Fruit fly (Drosophila melanogaster) whole organism, embryonic: ENCODE results near the gene PolA1.

ENCODE experiments used
- Adf1 ChIP-seq: fragments of 200-800 bp; sonication (Bioruptor generic); IDR thresholded peaks from 2 replicates; pipeline ENCODE4 v1.3.6; 2022; ENCODE audit warnings: missing biosample characterization, missing genetic modification characterization
- Awh ChIP-seq: fragments of 200-800 bp; sonication (Bioruptor generic); IDR thresholded peaks from 2 replicates; pipeline ENCODE4, ENCODE4 v1.3.6; 2022; ENCODE audit warnings: missing biosample characterization, missing genetic modification characterization
- B-H2 ChIP-seq: fragments of 200-800 bp; sonication (Bioruptor generic); optimal IDR thresholded peaks from 2 replicates; lab custom pipeline; 2018; ENCODE audit warnings: missing biosample characterization, mild to moderate bottlenecking, missing genetic modification characterization
- Blimp-1 ChIP-seq: fragments of 200-800 bp; sonication (Bioruptor generic); optimal IDR thresholded peaks from 3 replicates; lab custom pipeline; 2018; ENCODE audit warnings: missing biosample characterization, missing genetic modification characterization, mild to moderate bottlenecking, moderate library complexity, missing genetic modification reagents
- CG10321 ChIP-seq: fragments of 200-800 bp; sonication (Bioruptor generic); IDR thresholded peaks from 2 replicates; pipeline ENCODE4 v1.3.6; 2022; ENCODE audit warnings: missing biosample characterization, missing genetic modification characterization
- CG13296 ChIP-seq: fragments of 200-800 bp; sonication (Bioruptor generic); optimal IDR thresholded peaks from 3 replicates; lab custom pipeline; 2018; ENCODE audit warnings: missing biosample characterization, mild to moderate bottlenecking, missing genetic modification characterization
- CG14965 ChIP-seq: fragments of 200-800 bp; sonication (Bioruptor generic); optimal IDR thresholded peaks from 2 replicates; lab custom pipeline; 2016; ENCODE audit warnings: missing biosample characterization, missing genetic modification characterization, borderline replicate concordance
- CG1603 ChIP-seq: fragments of 200-800 bp; sonication (Bioruptor generic); optimal IDR thresholded peaks from 2 replicates; lab custom pipeline; 2019; ENCODE audit warnings: missing biosample characterization, mild to moderate bottlenecking, missing genetic modification characterization, moderate library complexity
- CG17186 ChIP-seq: fragments of 200-800 bp; sonication (Bioruptor generic); optimal IDR thresholded peaks from 3 replicates; lab custom pipeline; 2017; ENCODE audit warnings: missing biosample characterization, missing genetic modification reagents, missing genetic modification characterization
- CG18764 ChIP-seq: fragments of 200-800 bp; sonication (Bioruptor generic); optimal IDR thresholded peaks from 3 replicates; lab custom pipeline; 2016; ENCODE audit warnings: missing biosample characterization, missing genetic modification characterization
- CG2202 ChIP-seq: fragments of 200-800 bp; sonication (Bioruptor generic); optimal IDR thresholded peaks from 2 replicates; lab custom pipeline; 2018; ENCODE audit warnings: missing biosample characterization, mild to moderate bottlenecking, missing genetic modification characterization
- CG33213 ChIP-seq: fragments of 200-800 bp; sonication (Bioruptor generic); optimal IDR thresholded peaks from 3 replicates; lab custom pipeline; 2016; ENCODE audit warnings: missing biosample characterization, missing genetic modification characterization
- CG6791 ChIP-seq: fragments of 200-800 bp; sonication (Bioruptor generic); IDR thresholded peaks from 3 replicates; pipeline ENCODE4 v1.3.6; 2022; ENCODE audit warnings: missing biosample characterization, missing genetic modification characterization; ENCODE audit not compliant: partially characterized antibody
- CG7839 ChIP-seq: fragments of 200-800 bp; sonication (Bioruptor generic); optimal IDR thresholded peaks from 3 replicates; lab custom pipeline; 2018; ENCODE audit warnings: missing biosample characterization, mild to moderate bottlenecking, missing genetic modification characterization, moderate library complexity
- CG9437 ChIP-seq: fragments of 200-800 bp; sonication (Bioruptor generic); optimal IDR thresholded peaks from 2 replicates; lab custom pipeline; 2018; ENCODE audit warnings: missing biosample characterization, mild to moderate bottlenecking, missing genetic modification characterization
- Camta ChIP-seq: fragments of 200-800 bp; sonication (Bioruptor generic); optimal IDR thresholded peaks from 2 replicates; lab custom pipeline; 2016; ENCODE audit warnings: missing biosample characterization, missing genetic modification characterization
- D ChIP-seq, 2 experiments: fragments of 200-800 bp in 1 of 2; fragments of >200 bp in 1 of 2; sonication (Bioruptor generic) in 1 of 2; optimal IDR thresholded peaks; 2 replicates in 1 of 2; 3 replicates in 1 of 2; lab custom pipeline; 2017; ENCODE audit warnings: mild to moderate bottlenecking in 1 of 2, missing biosample characterization in 1 of 2, missing genetic modification characterization in 1 of 2, missing genetic modification reagents in 1 of 2
- Dref ChIP-seq: fragments of 200-800 bp; sonication (Bioruptor generic); IDR thresholded peaks from 2 replicates; pipeline ENCODE4 v1.3.6; 2022; ENCODE audit warnings: missing biosample characterization, missing genetic modification characterization
- HHEX ChIP-seq: fragments of 200-800 bp; sonication (Bioruptor generic); optimal IDR thresholded peaks from 3 replicates; lab custom pipeline; 2017; ENCODE audit warnings: missing biosample characterization, mild to moderate bottlenecking, missing genetic modification characterization, missing genetic modification reagents
- Max ChIP-seq: fragments of 200-800 bp; sonication (Bioruptor generic); optimal IDR thresholded peaks from 2 replicates; lab custom pipeline; 2016; ENCODE audit warnings: missing biosample characterization, mild to moderate bottlenecking, missing genetic modification characterization
- Myb ChIP-seq: fragments of 200-800 bp; sonication (Bioruptor generic); optimal IDR thresholded peaks from 2 replicates; lab custom pipeline; 2016; ENCODE audit warnings: missing biosample characterization, missing genetic modification characterization
- Neu2 ChIP-seq: fragments of 200-800 bp; sonication (Bioruptor generic); optimal IDR thresholded peaks from 3 replicates; lab custom pipeline; 2016; ENCODE audit warnings: missing biosample characterization, missing genetic modification characterization, borderline replicate concordance
- Oaz ChIP-seq: fragments of 200-800 bp; sonication (Bioruptor generic); IDR thresholded peaks from 2 replicates; pipeline ENCODE4 v1.3.6; 2022; ENCODE audit warnings: missing biosample characterization, missing genetic modification characterization
- Scr ChIP-seq: fragments of 200-800 bp; sonication (Bioruptor generic); IDR thresholded peaks from 2 replicates; pipeline ENCODE4 v1.3.6; 2022; ENCODE audit warnings: missing biosample characterization, missing genetic modification characterization; ENCODE audit not compliant: partially characterized antibody
- Sry-δ ChIP-seq: fragments of 200-800 bp; sonication (Bioruptor generic); optimal IDR thresholded peaks from 2 replicates; lab custom pipeline; 2016; ENCODE audit warnings: missing biosample characterization, missing genetic modification characterization
- YL-1 ChIP-seq: fragments of 200-800 bp; sonication (Bioruptor generic); optimal IDR thresholded peaks from 3 replicates; lab custom pipeline; 2017; ENCODE audit warnings: missing biosample characterization, mild to moderate bottlenecking, missing genetic modification characterization
- abd-A ChIP-seq: fragments of 200-800 bp; sonication (Bioruptor generic); optimal IDR thresholded peaks from 3 replicates; lab custom pipeline; 2019; ENCODE audit warnings: missing biosample characterization, mild to moderate bottlenecking, missing genetic modification characterization, moderate library complexity
- ap ChIP-seq: fragments of 200-800 bp; sonication (Bioruptor generic); IDR thresholded peaks from 2 replicates; pipeline ENCODE4 v1.3.6; 2022; ENCODE audit warnings: missing biosample characterization, missing genetic modification characterization
- caup ChIP-seq: fragments of 200-800 bp; sonication (Bioruptor generic); optimal IDR thresholded peaks from 3 replicates; lab custom pipeline; 2017; ENCODE audit warnings: missing biosample characterization, mild to moderate bottlenecking, missing genetic modification characterization, moderate library complexity; ENCODE audit not compliant: severe bottlenecking
- da ChIP-seq: fragments of 200-800 bp; sonication (Bioruptor generic); optimal IDR thresholded peaks from 2 replicates; lab custom pipeline; 2016; ENCODE audit warnings: missing biosample characterization, missing genetic modification characterization
- dan ChIP-seq: fragments of 200-800 bp; sonication (Bioruptor generic); IDR thresholded peaks from 2 replicates; pipeline ENCODE4 v1.3.6; 2022; ENCODE audit warnings: missing biosample characterization, missing genetic modification characterization
- disco-r ChIP-seq: fragments of 200-800 bp; sonication (Bioruptor generic); optimal IDR thresholded peaks from 2 replicates; lab custom pipeline; 2016; ENCODE audit warnings: missing biosample characterization, missing genetic modification characterization
- dmrt99B ChIP-seq: fragments of 200-800 bp; sonication (Bioruptor generic); optimal IDR thresholded peaks from 2 replicates; lab custom pipeline; 2018; ENCODE audit warnings: missing biosample characterization, mild to moderate bottlenecking, missing genetic modification characterization, moderate library complexity
- exex ChIP-seq: fragments of 200-800 bp; sonication (Bioruptor generic); optimal IDR thresholded peaks from 4 replicates; lab custom pipeline; 2018; ENCODE audit warnings: missing biosample characterization, mild to moderate bottlenecking, missing genetic modification characterization, moderate library complexity
- fd3F ChIP-seq: fragments of 200-800 bp; sonication (Bioruptor generic); optimal IDR thresholded peaks from 2 replicates; lab custom pipeline; 2018; ENCODE audit warnings: missing biosample characterization, mild to moderate bottlenecking, missing genetic modification characterization, moderate library complexity
- gem ChIP-seq: fragments of 200-800 bp; sonication (Bioruptor generic); optimal IDR thresholded peaks from 2 replicates; lab custom pipeline; 2019; ENCODE audit warnings: missing biosample characterization, mild to moderate bottlenecking, missing genetic modification characterization, moderate library complexity
- hth ChIP-seq: fragments of >200 bp; optimal IDR thresholded peaks from 2 replicates; lab custom pipeline; 2017; ENCODE audit warnings: inconsistent platforms
- inv ChIP-seq: fragments of 200-800 bp; sonication (Bioruptor generic); IDR thresholded peaks from 2 replicates; pipeline ENCODE4 v1.3.6; 2022; ENCODE audit warnings: missing biosample characterization, missing genetic modification characterization; ENCODE audit not compliant: partially characterized antibody
- jing ChIP-seq: fragments of 200-800 bp; sonication (Bioruptor generic); optimal IDR thresholded peaks from 2 replicates; lab custom pipeline; 2018; ENCODE audit warnings: missing biosample characterization, mild to moderate bottlenecking, missing genetic modification characterization
- klu ChIP-seq: fragments of 200-800 bp; sonication (Bioruptor generic); IDR thresholded peaks from 2 replicates; pipeline ENCODE4 v1.3.6; 2022; ENCODE audit warnings: missing biosample characterization, missing genetic modification characterization
- lbe ChIP-seq: fragments of 200-800 bp; sonication (Bioruptor generic); optimal IDR thresholded peaks from 2 replicates; lab custom pipeline; 2016; ENCODE audit warnings: missing biosample characterization, mild to moderate bottlenecking, missing genetic modification characterization
- lilli ChIP-seq: fragments of 200-800 bp; sonication (Bioruptor generic); optimal IDR thresholded peaks from 3 replicates; lab custom pipeline; 2016; ENCODE audit warnings: missing biosample characterization, missing genetic modification characterization
- luna ChIP-seq: fragments of 200-800 bp; sonication (Bioruptor generic); optimal IDR thresholded peaks from 2 replicates; lab custom pipeline; 2016; ENCODE audit warnings: missing biosample characterization, missing genetic modification characterization
- mam ChIP-seq: fragments of 200-800 bp; sonication (Bioruptor generic); optimal IDR thresholded peaks from 3 replicates; lab custom pipeline; 2016; ENCODE audit warnings: missing biosample characterization, missing genetic modification characterization
- sc ChIP-seq, 3 experiments: fragments of >200 bp in 2 of 3; fragments of 200-800 bp in 1 of 3; sonication (Bioruptor generic) in 1 of 3; optimal IDR thresholded peaks; 2 replicates in 2 of 3; 3 replicates in 1 of 3; lab custom pipeline; 2017; ENCODE audit warnings: mild to moderate bottlenecking in 1 of 3, missing biosample characterization in 1 of 3, missing genetic modification characterization in 1 of 3, missing genetic modification reagents in 1 of 3
- sd ChIP-seq: fragments of 200-800 bp; sonication (Bioruptor generic); optimal IDR thresholded peaks from 3 replicates; lab custom pipeline; 2018; ENCODE audit warnings: missing biosample characterization, mild to moderate bottlenecking, missing genetic modification characterization, moderate library complexity
- ttk ChIP-seq: fragments of 200-800 bp; sonication (Bioruptor generic); IDR thresholded peaks from 2 replicates; pipeline ENCODE4 v2.1.2; 2022; ENCODE audit warnings: missing biosample characterization, missing genetic modification characterization
- wor ChIP-seq: fragments of 200-800 bp; sonication (Bioruptor generic); IDR thresholded peaks from 2 replicates; pipeline ENCODE4 v1.3.6; 2022; ENCODE audit warnings: missing biosample characterization, missing genetic modification characterization

PolA1 gene

DNA sequence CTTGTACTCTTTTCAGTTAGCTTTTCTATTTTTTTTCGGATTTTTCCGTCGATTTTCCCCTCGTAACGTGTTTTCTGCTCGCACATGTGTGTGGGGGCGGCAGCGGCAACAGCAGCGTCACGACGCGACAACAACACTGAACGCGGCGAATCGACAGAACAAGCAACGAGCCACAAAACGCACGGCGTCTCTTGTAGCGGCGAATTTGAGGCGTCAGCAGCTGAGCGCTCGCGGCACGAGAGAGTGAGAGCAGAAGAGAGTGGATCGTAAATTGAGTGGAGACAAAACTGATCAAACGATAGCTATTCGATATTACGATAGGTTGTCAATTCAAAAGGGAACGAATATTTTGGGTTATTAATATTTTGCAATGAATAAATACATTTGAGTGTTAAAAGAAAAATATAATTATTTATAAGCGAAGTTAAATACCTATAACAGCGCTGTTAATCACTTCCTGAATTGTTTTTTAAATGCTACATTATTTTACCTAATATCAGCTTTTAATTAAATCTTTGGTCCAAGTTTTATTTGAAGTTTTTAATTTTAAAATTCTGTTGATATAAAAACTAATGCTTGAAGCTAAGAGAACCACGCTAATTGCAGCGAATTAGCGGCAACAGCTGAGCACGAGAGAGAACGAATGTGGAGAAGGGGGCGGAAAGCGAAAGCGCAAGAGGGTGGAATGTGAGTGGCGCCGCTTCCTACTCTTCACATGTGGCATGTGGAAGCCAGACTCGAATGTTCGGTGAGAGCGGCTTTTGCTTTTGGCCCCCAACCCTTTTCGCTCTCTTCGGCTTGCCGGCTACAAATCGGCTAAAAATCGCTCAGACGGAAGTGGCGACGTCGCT is 38.4 kb downstream of the PolA1 start (continued):
- TF ChIP-seq caup (GFP tag; lab: Kevin White, UChicago) (no peak), Blimp-1 (GFP tag; lab: Kevin White, UChicago) (peak; percentile 97), hth (no peak), Camta (GFP tag; lab: Kevin White, UChicago) (no peak), gem (tag; lab: Kevin White, UChicago) (peak; percentile 78), fd3F (GFP tag; lab: Kevin White, UChicago) (no peak), YL-1 (no peak), sc (optimal IDR thresholded peaks at IDR 0.05; lab: Kevin White, UChicago) (no peak), sc (GFP tag; optimal IDR thresholded peaks at IDR 0.05; lab: Kevin White, UChicago) (no peak), Oaz (GFP tag; lab: Robert Waterston, UW) (no peak), CG33213 (no peak), luna (GFP tag; lab: Kevin White, UChicago) (no peak), sd (tag; lab: Kevin White, UChicago) (peak; percentile 64), Dref (GFP tag; lab: Robert Waterston, UW) (no peak), CG18764 (GFP tag; lab: Kevin White, UChicago) (peak; percentile 8), ttk (no peak), Adf1 (GFP tag; lab: Robert Waterston, UW) (no peak), da (no peak), CG2202 (tag; lab: Kevin White, UChicago) (no peak), CG17186 (GFP tag; lab: Kevin White, UChicago) (no peak), CG13296 (GFP tag; lab: Kevin White, UChicago) (peak; percentile 35), CG7839 (tag; lab: Kevin White, UChicago) (peak; percentile 36), lbe (peak; percentile 68), exex (tag; lab: Kevin White, UChicago) (no peak), mam (GFP tag; lab: Kevin White, UChicago) (no peak), dan (GFP tag; lab: Robert Waterston, UW) (no peak), Max (no peak), klu (GFP tag; lab: Robert Waterston, UW) (no peak), dmrt99B (tag; lab: Kevin White, UChicago) (peak; percentile 52), Myb (GFP tag; lab: Kevin White, UChicago) (no peak), CG6791 (GFP tag; lab: Robert Waterston, UW) (no peak), disco-r (GFP tag; lab: Kevin White, UChicago) (no peak), Scr (GFP tag; lab: Robert Waterston, UW) (no peak), lilli (GFP tag; lab: Kevin White, UChicago) (peak; percentile 39), CG9437 (GFP tag; lab: Kevin White, UChicago) (no peak), ap (GFP tag; lab: Robert Waterston, UW) (no peak), CG1603 (tag; lab: Kevin White, UChicago) (no peak), HHEX (GFP tag; lab: Kevin White, UChicago) (peak; percentile 8), jing (GFP tag; lab: Kevin White, UChicago) (no peak), wor (no peak), inv (GFP tag; lab: Robert Waterston, UW) (no peak), D (optimal IDR thresholded peaks at IDR 0.05; lab: Kevin White, UChicago) (no peak), D (GFP tag; optimal IDR thresholded peaks at IDR 0.05; lab: Kevin White, UChicago) (peak; percentile 29), Awh (GFP tag; lab: Robert Waterston, UW) (no peak), Neu2 (GFP tag; lab: Kevin White, UChicago) (no peak), CG14965 (no peak), Sry-δ (GFP tag; lab: Kevin White, UChicago) (peak; percentile 27), B-H2 (GFP tag; lab: Kevin White, UChicago) (peak; percentile 69), abd-A (tag; lab: Kevin White, UChicago) (no peak), CG10321 (no peak)
